Worm (Caenorhabditis elegans) whole organism, early embryonic: ENCODE data around the gene F46G10.2.

Experiments
- B0310.2 ChIP-seq: sonication (generic microtip); optimal IDR thresholded peaks from 2 replicates; lab custom pipeline; 2016; ENCODE audit warnings: mild to moderate bottlenecking, missing genetic modification characterization, missing compliant biosample characterization
- aly-1 ChIP-seq: sonication (generic microtip); optimal IDR thresholded peaks from 2 replicates; lab custom pipeline; 2016; ENCODE audit warnings: missing genetic modification characterization, missing compliant biosample characterization
- ama-1 ChIP-seq: fragments of 150-350 bp; optimal IDR thresholded peaks from 2 replicates; lab custom pipeline; 2014
- ceh-13 ChIP-seq: fragments of 200-800 bp; sonication (Bioruptor generic); optimal IDR thresholded peaks from 2 replicates; lab custom pipeline; 2018; ENCODE audit warnings: mild to moderate bottlenecking, missing genetic modification characterization, missing compliant biosample characterization
- flt-1 ChIP-seq: fragments of 200-800 bp; sonication (Bioruptor generic); IDR thresholded peaks from 2 replicates; pipeline ENCODE4 v1.3.6; 2022; ENCODE audit warnings: missing genetic modification characterization, missing compliant biosample characterization
- hmg-4 ChIP-seq: fragments of 200-800 bp; sonication (Bioruptor generic); optimal IDR thresholded peaks from 2 replicates; lab custom pipeline; 2018; ENCODE audit warnings: mild to moderate bottlenecking, missing genetic modification characterization, missing compliant biosample characterization
- hnd-1 ChIP-seq: sonication (generic microtip); optimal IDR thresholded peaks from 2 replicates; lab custom pipeline; 2016; ENCODE audit warnings: missing genetic modification characterization, missing compliant biosample characterization
- pes-1 ChIP-seq: fragments of 200-800 bp; sonication (Bioruptor generic); IDR thresholded peaks from 2 replicates; pipeline ENCODE4 v1.3.6; 2022; ENCODE audit warnings: missing genetic modification reagents, missing genetic modification characterization, missing compliant biosample characterization
- scrt-1 ChIP-seq: fragments of 200-800 bp; sonication (Bioruptor generic); IDR thresholded peaks from 2 replicates; pipeline ENCODE4 v1.3.6; 2022; ENCODE audit warnings: missing genetic modification characterization, missing compliant biosample characterization
- sea-1 ChIP-seq: fragments of 200-800 bp; sonication (Bioruptor generic); conservative IDR thresholded peaks from 2 replicates; pipeline ENCODE4 v1.3.6; 2022; ENCODE audit warnings: missing genetic modification characterization, missing compliant biosample characterization
- tbx-11 ChIP-seq: fragments of 200-800 bp; sonication (Bioruptor generic); IDR thresholded peaks from 2 replicates; pipeline ENCODE4 v1.3.6; 2022; ENCODE audit warnings: missing genetic modification characterization, missing compliant biosample characterization
- tbx-37 ChIP-seq: fragments of 200-800 bp; sonication (Bioruptor generic); conservative IDR thresholded peaks from 2 replicates; pipeline ENCODE4 v1.3.6; 2022; ENCODE audit warnings: missing genetic modification reagents, missing genetic modification characterization, missing compliant biosample characterization
- tra-4 ChIP-seq: sonication (generic microtip); optimal IDR thresholded peaks from 2 replicates; lab custom pipeline; 2017; ENCODE audit warnings: missing genetic modification characterization, missing compliant biosample characterization

ce11 chrX:13325039-13325438, 2.3 kb downstream of the F46G10.2 start:
- TF ChIP-seq flt-1 (GFP tag; lab: Robert Waterston, UW) (no peak), ama-1 (no peak), ceh-13 (GFP tag; lab: Kevin White, UChicago) (no peak), tra-4 (tag; lab: Kevin White, UChicago) (no peak), aly-1 (tag; lab: Kevin White, UChicago) (no peak), pes-1 (no peak), sea-1 (no peak), hnd-1 (tag; lab: Kevin White, UChicago) (no peak), hmg-4 (no peak), tbx-37 (GFP tag; lab: Robert Waterston, UW) (no peak), scrt-1 (GFP tag; lab: Robert Waterston, UW) (no peak), B0310.2 (tag; lab: Kevin White, UChicago) (no peak), tbx-11 (GFP tag; lab: Robert Waterston, UW) (no peak)
